Worm (Caenorhabditis elegans) whole organism, L2 larva: ENCODE results near the gene slc-17.3.
A peak's percentile ranks its signal among the peaks of the same experiment; 100 is the strongest.

Experiments
- aly-2 ChIP-seq: fragments of 150-350 bp; optimal IDR thresholded peaks from 2 replicates; lab custom pipeline; 2014; ENCODE audit warnings: missing biosample characterization, missing genetic modification characterization
- blmp-1 ChIP-seq: sonication (generic microtip); optimal IDR thresholded peaks from 2 replicates; lab custom pipeline; 2017; ENCODE audit warnings: missing genetic modification characterization, mild to moderate bottlenecking, missing compliant biosample characterization, antibody characterized with exemption, moderate library complexity; ENCODE audit not compliant: insufficient read depth
- gmeb-1 ChIP-seq: fragments of 150-350 bp; optimal IDR thresholded peaks from 2 replicates; lab custom pipeline; 2014; ENCODE audit warnings: missing biosample characterization, missing genetic modification characterization
- lin-39 ChIP-seq: fragments of 150-350 bp; optimal IDR thresholded peaks from 2 replicates; lab custom pipeline; 2014; ENCODE audit warnings: missing biosample characterization, missing genetic modification reagents, missing genetic modification characterization
- lsy-2 ChIP-seq, 2 experiments: fragments of 150-350 bp in 1 of 2; sonication (generic microtip) in 1 of 2; optimal IDR thresholded peaks; 2 replicates each; lab custom pipeline; 2014 to 2017; ENCODE audit warnings: missing biosample characterization in 2 of 2, missing genetic modification characterization in 2 of 2
- mdl-1 ChIP-seq, 2 experiments: fragments of 150-350 bp in 1 of 2; sonication (generic microtip) in 1 of 2; optimal IDR thresholded peaks; 2 replicates each; lab custom pipeline; 2017; ENCODE audit warnings: missing biosample characterization in 2 of 2, missing genetic modification characterization in 2 of 2
- sem-4 ChIP-seq: fragments of 150-350 bp; optimal IDR thresholded peaks from 2 replicates; lab custom pipeline; 2014; ENCODE audit warnings: missing biosample characterization, missing genetic modification reagents, missing genetic modification characterization
- unc-55 ChIP-seq: fragments of 150-350 bp; sonication (generic microtip); optimal IDR thresholded peaks from 3 replicates; lab custom pipeline; 2014; ENCODE audit warnings: missing biosample characterization, missing genetic modification reagents, missing genetic modification characterization

The slc-17.3 gene

ce11 chrIII:7814159-7815055 is 50.7 kb downstream of the slc-17.3 start, which contains the start of gene egl-5:
Gene egl-5 (plus strand): TSS chrIII:7814374.
- TF ChIP-seq sem-4 (tag; lab: Kevin White, UChicago) (peak; percentile 100), lsy-2 (tag; optimal IDR thresholded peaks at IDR 0.05; lab: Kevin White, UChicago) (peak in 1 of 2 experiments; percentile 25), unc-55 (no peak), lin-39 (tag; lab: Kevin White, UChicago) (no peak), gmeb-1 (tag; lab: Kevin White, UChicago) (no peak), blmp-1 (no peak), mdl-1 (tag; optimal IDR thresholded peaks at IDR 0.05; lab: Kevin White, UChicago) (no peak), aly-2 (tag; lab: Kevin White, UChicago) (no peak)
